Worm (Caenorhabditis elegans) whole organism, L3 larva: ENCODE data around the gene Y7A5A.10.
A peak's percentile ranks its signal among the peaks of the same experiment; 100 is the strongest.

Source experiments
- R02D3.7 ChIP-seq: fragments of 150-350 bp; optimal IDR thresholded peaks from 2 replicates; lab custom pipeline; 2014; ENCODE audit warnings: missing biosample characterization, missing genetic modification characterization
- ZK546.5 ChIP-seq: sonication (generic microtip); optimal IDR thresholded peaks from 2 replicates; lab custom pipeline; 2017; ENCODE audit warnings: missing biosample characterization, missing genetic modification characterization
- aly-2 ChIP-seq: fragments of 150-350 bp; optimal IDR thresholded peaks from 2 replicates; lab custom pipeline; 2014; ENCODE audit warnings: missing biosample characterization, missing genetic modification characterization
- ama-1 ChIP-seq: fragments of 150-350 bp; optimal IDR thresholded peaks from 2 replicates; lab custom pipeline; 2018
- ceh-16 ChIP-seq: sonication (generic microtip); optimal IDR thresholded peaks from 2 replicates; lab custom pipeline; 2017; ENCODE audit warnings: missing biosample characterization, missing genetic modification characterization
- ceh-28 ChIP-seq: fragments of 150-350 bp; optimal IDR thresholded peaks from 2 replicates; lab custom pipeline; 2014; ENCODE audit warnings: missing biosample characterization, missing genetic modification reagents, missing genetic modification characterization
- ceh-82 ChIP-seq: fragments of 150-350 bp; optimal IDR thresholded peaks from 2 replicates; lab custom pipeline; 2014; ENCODE audit warnings: missing biosample characterization, missing genetic modification characterization
- ceh-9 ChIP-seq: sonication (generic microtip); optimal IDR thresholded peaks from 2 replicates; lab custom pipeline; 2018; ENCODE audit warnings: missing biosample characterization, missing genetic modification characterization
- daf-12 ChIP-seq: fragments of 150-350 bp; optimal IDR thresholded peaks from 2 replicates; lab custom pipeline; 2014; ENCODE audit warnings: missing biosample characterization, missing genetic modification reagents, missing genetic modification characterization
- egl-5 ChIP-seq: fragments of 150-350 bp; optimal IDR thresholded peaks from 2 replicates; lab custom pipeline; 2017; ENCODE audit warnings: missing biosample characterization, missing genetic modification reagents, missing genetic modification characterization, inconsistent platforms
- elt-2 ChIP-seq: sonication (generic microtip); optimal IDR thresholded peaks from 2 replicates; lab custom pipeline; 2016; ENCODE audit warnings: missing genetic modification reagents, mild to moderate bottlenecking, missing genetic modification characterization, missing compliant biosample characterization
- elt-3 ChIP-seq, 3 experiments: fragments of 150-350 bp in 1 of 3; sonication (generic microtip) in 2 of 3; optimal IDR thresholded peaks; 2 replicates in 2 of 3; 4 replicates in 1 of 3; lab custom pipeline; 2014 to 2017; ENCODE audit warnings: missing biosample characterization in 3 of 3, missing genetic modification characterization in 3 of 3
- fkh-2 ChIP-seq: fragments of 150-350 bp; optimal IDR thresholded peaks from 2 replicates; lab custom pipeline; 2014; ENCODE audit warnings: missing biosample characterization, missing genetic modification reagents, missing genetic modification characterization
- fos-1 ChIP-seq: fragments of 150-350 bp; optimal IDR thresholded peaks from 2 replicates; lab custom pipeline; 2014; ENCODE audit warnings: missing biosample characterization, missing genetic modification characterization
- hmg-11 ChIP-seq: sonication (generic microtip); optimal IDR thresholded peaks from 2 replicates; lab custom pipeline; 2016; ENCODE audit warnings: missing genetic modification characterization, missing compliant biosample characterization
- lin-15B ChIP-seq: fragments of 150-350 bp; optimal IDR thresholded peaks from 2 replicates; lab custom pipeline; 2014; ENCODE audit warnings: missing biosample characterization, missing genetic modification characterization
- lsy-12 ChIP-seq: sonication (generic microtip); optimal IDR thresholded peaks from 2 replicates; lab custom pipeline; 2016; ENCODE audit warnings: mild to moderate bottlenecking, missing genetic modification characterization, missing compliant biosample characterization
- mdl-1 ChIP-seq: fragments of 150-350 bp; optimal IDR thresholded peaks from 2 replicates; lab custom pipeline; 2014; ENCODE audit warnings: missing biosample characterization, missing genetic modification characterization
- mml-1 ChIP-seq: fragments of 150-350 bp; sonication (generic microtip); optimal IDR thresholded peaks from 3 replicates; lab custom pipeline; 2014; ENCODE audit warnings: missing biosample characterization, missing genetic modification characterization
- nfya-1 ChIP-seq: sonication (generic microtip); optimal IDR thresholded peaks from 2 replicates; lab custom pipeline; 2017; ENCODE audit warnings: missing genetic modification characterization, mild to moderate bottlenecking, missing compliant biosample characterization, antibody characterized with exemption, moderate library complexity; ENCODE audit not compliant: insufficient read depth
- nhr-12 ChIP-seq: fragments of 150-350 bp; optimal IDR thresholded peaks from 2 replicates; lab custom pipeline; 2014; ENCODE audit warnings: missing biosample characterization, missing genetic modification characterization
- nhr-23 ChIP-seq: fragments of 150-350 bp; optimal IDR thresholded peaks from 2 replicates; lab custom pipeline; 2014; ENCODE audit warnings: missing biosample characterization, missing genetic modification reagents, missing genetic modification characterization
- nhr-25 ChIP-seq: sonication (generic microtip); optimal IDR thresholded peaks from 2 replicates; lab custom pipeline; 2017; ENCODE audit warnings: missing biosample characterization, missing genetic modification characterization
- nhr-43 ChIP-seq: sonication (generic microtip); optimal IDR thresholded peaks from 2 replicates; lab custom pipeline; 2016; ENCODE audit warnings: mild to moderate bottlenecking, missing genetic modification characterization, missing compliant biosample characterization; ENCODE audit not compliant: poor library complexity, severe bottlenecking
- nhr-67 ChIP-seq: fragments of 150-350 bp; optimal IDR thresholded peaks from 2 replicates; lab custom pipeline; 2014; ENCODE audit warnings: missing biosample characterization, missing genetic modification characterization
- nhr-76 ChIP-seq: fragments of 150-350 bp; sonication (generic microtip); optimal IDR thresholded peaks from 5 replicates; lab custom pipeline; 2014; ENCODE audit warnings: missing biosample characterization, missing genetic modification characterization
- pha-4 ChIP-seq: fragments of 150-350 bp; optimal IDR thresholded peaks from 2 replicates; lab custom pipeline; 2014; ENCODE audit warnings: missing biosample characterization, missing genetic modification reagents, missing genetic modification characterization
- pqm-1 ChIP-seq: fragments of 150-350 bp; optimal IDR thresholded peaks from 2 replicates; lab custom pipeline; 2017; ENCODE audit warnings: missing biosample characterization, missing genetic modification characterization, inconsistent platforms
- sea-2 ChIP-seq: fragments of 150-350 bp; sonication (generic microtip); optimal IDR thresholded peaks from 4 replicates; lab custom pipeline; 2014; ENCODE audit warnings: missing biosample characterization, missing genetic modification reagents, missing genetic modification characterization
- skn-1 ChIP-seq: fragments of 150-350 bp; optimal IDR thresholded peaks from 2 replicates; lab custom pipeline; 2014; ENCODE audit warnings: missing biosample characterization, missing genetic modification characterization
- snpc-4 ChIP-seq: fragments of 150-350 bp; optimal IDR thresholded peaks from 2 replicates; lab custom pipeline; 2014; ENCODE audit warnings: missing biosample characterization, missing genetic modification characterization
- unc-39 ChIP-seq: sonication (generic microtip); optimal IDR thresholded peaks from 4 replicates; lab custom pipeline; 2017; ENCODE audit warnings: missing biosample characterization, missing genetic modification characterization
- unc-62 ChIP-seq: fragments of 150-350 bp; sonication (generic microtip); optimal IDR thresholded peaks from 4 replicates; lab custom pipeline; 2014; ENCODE audit warnings: missing biosample characterization, missing genetic modification reagents, missing genetic modification characterization
- zag-1 ChIP-seq: fragments of 150-350 bp; optimal IDR thresholded peaks from 2 replicates; lab custom pipeline; 2014; ENCODE audit warnings: missing biosample characterization, missing genetic modification characterization
- ztf-11 ChIP-seq: fragments of 150-350 bp; optimal IDR thresholded peaks from 2 replicates; lab custom pipeline; 2014; ENCODE audit warnings: missing biosample characterization, missing genetic modification characterization
- ztf-4 ChIP-seq: fragments of 150-350 bp; optimal IDR thresholded peaks from 2 replicates; lab custom pipeline; 2014; ENCODE audit warnings: missing biosample characterization, missing genetic modification characterization

Y7A5A.10 gene

DNA sequence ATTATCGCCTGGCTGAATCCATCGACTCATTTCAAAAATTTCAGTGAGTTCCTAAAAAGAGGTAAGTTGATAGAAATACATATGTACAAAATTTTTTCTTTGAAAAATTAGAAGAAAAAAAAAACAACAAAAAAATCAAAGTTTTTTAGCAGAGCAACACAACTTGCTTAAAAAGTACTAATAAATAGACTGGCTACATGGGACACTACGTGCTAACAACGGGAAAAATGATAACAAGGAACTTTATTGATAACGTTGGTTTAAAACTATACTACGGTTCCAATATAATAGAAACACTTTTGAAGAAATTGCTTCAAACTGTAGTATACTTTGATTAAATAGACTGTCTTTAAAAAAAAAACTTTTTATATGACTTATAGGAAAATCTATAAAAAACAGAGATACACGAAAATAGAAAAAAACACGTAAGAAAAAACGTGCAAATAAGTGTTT lies 43.6 kb upstream of the Y7A5A.10 start, which contains the start of gene acox-1.6:
Gene acox-1.6, minus strand, starts transcription at position 51 of the 453 bp plus-strand sequence.
- TF ChIP-seq nfya-1 (tag; lab: Kevin White, UChicago) (no peak), elt-2 (tag; lab: Kevin White, UChicago) (peak; percentile 70), unc-39 (no peak), aly-2 (tag; lab: Kevin White, UChicago) (no peak), ceh-82 (tag; lab: Kevin White, UChicago) (no peak), nhr-25 (tag; lab: Kevin White, UChicago) (no peak), mdl-1 (tag; lab: Kevin White, UChicago) (no peak), nhr-43 (tag; lab: Kevin White, UChicago) (no peak), ceh-28 (tag; lab: Kevin White, UChicago) (no peak), ceh-16 (tag; lab: Kevin White, UChicago) (no peak), nhr-76 (tag; lab: Kevin White, UChicago) (no peak), pha-4 (tag; lab: Kevin White, UChicago) (peak; percentile 42), egl-5 (tag; lab: Kevin White, UChicago) (no peak), elt-3 (tag; optimal IDR thresholded peaks at IDR 0.05; lab: Kevin White, UChicago) (no peak), nhr-23 (tag; lab: Kevin White, UChicago) (no peak), pqm-1 (tag; lab: Kevin White, UChicago) (peak; percentile 85), lin-15B (tag; lab: Kevin White, UChicago) (no peak)

DNA sequence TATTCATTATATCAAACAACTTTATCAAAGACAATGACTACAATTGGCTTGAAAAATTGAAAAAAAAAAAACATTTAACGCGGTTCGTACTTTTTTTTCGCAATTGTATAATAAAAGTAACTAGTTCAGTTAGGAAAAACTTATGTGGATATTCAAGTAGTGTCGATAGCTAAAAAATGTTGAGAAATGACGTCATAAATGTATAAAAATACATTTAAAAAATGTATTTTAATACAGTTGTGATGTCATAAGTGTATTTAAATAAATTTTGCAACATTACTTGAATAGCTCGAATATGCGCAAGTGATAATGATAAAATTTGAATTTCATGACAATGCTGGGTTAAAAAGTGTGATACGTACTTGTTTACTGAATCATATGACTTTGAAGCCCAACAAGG lies 36.7 kb upstream of the Y7A5A.10 start:
- TF ChIP-seq skn-1 (no peak), ZK546.5 (tag; lab: Kevin White, UChicago) (no peak), elt-2 (tag; lab: Kevin White, UChicago) (no peak), nhr-67 (no peak), ama-1 (lab: Kevin White, UChicago) (no peak), snpc-4 (tag; lab: Kevin White, UChicago) (no peak), ztf-11 (tag; lab: Kevin White, UChicago) (no peak), unc-39 (no peak), nhr-25 (tag; lab: Kevin White, UChicago) (no peak), nhr-76 (tag; lab: Kevin White, UChicago) (no peak)

ce11 chrX:15828059-15828458 lies 33.2 kb upstream of the Y7A5A.10 start, which contains the start of gene Y7A5A.20:
TSS of gene Y7A5A.20 (plus strand) at chrX:15828359.
- TF ChIP-seq nhr-12 (tag; lab: Kevin White, UChicago) (no peak), egl-5 (tag; lab: Kevin White, UChicago) (no peak), ceh-9 (tag; lab: Kevin White, UChicago) (no peak), ZK546.5 (tag; lab: Kevin White, UChicago) (no peak), nhr-67 (no peak), pqm-1 (tag; lab: Kevin White, UChicago) (no peak), unc-62 (no peak), mml-1 (tag; lab: Kevin White, UChicago) (no peak), skn-1 (no peak), aly-2 (tag; lab: Kevin White, UChicago) (no peak), nhr-25 (tag; lab: Kevin White, UChicago) (no peak), zag-1 (tag; lab: Kevin White, UChicago) (no peak), nhr-43 (tag; lab: Kevin White, UChicago) (no peak)

DNA sequence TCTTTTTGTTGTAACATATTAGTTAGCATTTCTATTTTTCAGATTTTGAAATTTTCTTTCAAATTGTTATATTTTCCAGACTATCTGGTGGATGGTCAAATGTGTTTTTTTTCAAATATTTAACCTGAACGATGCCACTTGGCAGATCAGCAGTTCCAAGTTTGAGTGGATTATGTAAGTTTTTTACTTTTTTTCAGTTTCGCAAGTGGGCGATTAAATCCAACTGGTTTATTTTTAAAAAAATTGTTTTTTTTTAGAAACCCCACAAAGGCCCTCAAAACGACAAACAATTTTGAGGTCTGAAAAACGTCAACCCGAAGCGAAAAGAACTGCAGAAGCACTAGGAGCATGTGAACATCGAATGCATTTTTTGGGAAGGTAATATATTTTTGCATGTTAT lies 32.0 kb upstream of the Y7A5A.10 start, which contains the start of gene Y7A5A.9:
Gene Y7A5A.9, plus strand, starts transcription at position 301 of the 400 bp plus-strand sequence.
- no peak for TF ChIP-seq snpc-4 (tag; lab: Kevin White, UChicago)
- TF ChIP-seq fkh-2 (tag; lab: Kevin White, UChicago) = no peak
- TF ChIP-seq ztf-4 (tag; lab: Kevin White, UChicago) = no peak
- TF ChIP-seq nhr-67 = no peak
- no peak for TF ChIP-seq mml-1 (tag; lab: Kevin White, UChicago)
- TF ChIP-seq elt-2 (tag; lab: Kevin White, UChicago) = no peak
- no peak for TF ChIP-seq nhr-25 (tag; lab: Kevin White, UChicago)
- no peak for TF ChIP-seq sea-2 (GFP tag; lab: Kevin White, UChicago)
- no peak for TF ChIP-seq aly-2 (tag; lab: Kevin White, UChicago)
- TF ChIP-seq nhr-76 (tag; lab: Kevin White, UChicago) = no peak
- no peak for TF ChIP-seq ceh-28 (tag; lab: Kevin White, UChicago)
- no peak for TF ChIP-seq fos-1 (tag; lab: Kevin White, UChicago)
- no peak for TF ChIP-seq hmg-11
- TF ChIP-seq daf-12 (tag; lab: Kevin White, UChicago) = no peak
- TF ChIP-seq R02D3.7 = no peak
- no peak for TF ChIP-seq pqm-1 (tag; lab: Kevin White, UChicago)
- no peak for TF ChIP-seq ZK546.5 (tag; lab: Kevin White, UChicago)
- TF ChIP-seq lsy-12 (tag; lab: Kevin White, UChicago) = no peak
- TF ChIP-seq, all 47 proteins: peak for 0
